Fruit fly (Drosophila melanogaster): ENCODE results near the gene Sf3b6.

DNA sequence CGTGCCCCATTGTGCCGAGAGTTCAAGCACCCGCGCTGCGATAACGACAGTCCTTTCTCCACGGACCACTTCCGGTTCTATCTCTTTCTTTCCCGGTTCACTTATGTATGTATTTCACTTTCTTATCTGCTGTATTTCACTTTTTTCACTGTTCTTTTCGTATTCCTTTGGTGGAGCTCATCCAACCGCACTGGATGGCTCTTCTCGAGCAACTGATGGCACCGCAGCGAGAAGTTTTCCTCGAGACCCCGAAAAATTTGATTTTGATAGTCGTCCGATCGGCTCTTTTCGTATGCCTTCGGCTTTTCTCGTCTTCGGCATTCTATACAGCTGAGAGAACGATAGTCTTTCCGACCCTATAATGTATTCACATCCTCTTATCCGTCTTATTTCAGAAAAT, 24.8 kb upstream of the Sf3b6 start, which contains the start of gene LanA:
- TF ChIP-seq CG8632 (GFP tag; optimal IDR thresholded peaks at IDR 0.05), result no peak
- no peak for TF ChIP-seq Eip78C (GFP tag)
- TF ChIP-seq CG11294 (GFP tag; IDR thresholded peaks at IDR 0.05), result no peak
- no peak for TF ChIP-seq Smox (GFP tag; optimal IDR thresholded peaks at IDR 0.05)
- TF ChIP-seq CG15336 (GFP tag; IDR thresholded peaks at IDR 0.05), result no peak; the same call in 1 of the 2 replicates
